Worm (Caenorhabditis elegans) whole organism, mixed stage, embryonic: ENCODE measurements around the gene C28H8.5.

Source experiments
- bed-3 ChIP-seq: fragments of 200-800 bp; sonication (Bioruptor generic); optimal IDR thresholded peaks from 3 replicates; lab custom pipeline; 2018; ENCODE audit warnings: mild to moderate bottlenecking, missing genetic modification characterization, moderate library complexity, missing compliant biosample characterization
- nhr-76 ChIP-seq: sonication (generic microtip); optimal IDR thresholded peaks from 2 replicates; lab custom pipeline; 2017; ENCODE audit warnings: missing biosample characterization, missing genetic modification characterization

ce11 chrIII:5882284-5882683, 1.8 kb upstream of the C28H8.5 start:
- no peak for TF ChIP-seq nhr-76 (tag; lab: Kevin White, UChicago)
- no peak for TF ChIP-seq bed-3 (GFP tag; lab: Kevin White, UChicago)
